1 fruit fly cellular context compared by ENCODE assay signal in the genomic region with DNA sequence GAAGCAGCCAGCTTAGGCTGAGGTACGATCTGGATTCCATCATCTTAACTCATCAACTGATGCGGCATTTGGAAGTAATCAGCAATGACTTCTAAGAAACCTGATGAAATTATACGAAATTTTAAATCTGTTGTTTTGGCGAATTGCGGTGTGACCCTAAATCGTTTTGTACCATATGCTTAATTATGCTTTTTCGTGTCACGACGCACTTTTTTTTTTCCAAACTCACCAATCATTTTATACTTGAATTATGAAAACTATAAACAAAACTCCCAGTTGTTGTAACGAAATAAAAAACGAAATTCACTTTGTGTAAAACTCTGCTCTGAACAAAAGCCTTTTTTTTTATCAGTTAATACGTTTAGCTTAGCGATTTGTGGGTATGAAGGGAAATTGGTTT.
TF ChIP-seq lines count a peak whose summit lies in the region.

A gene (minus strand): TSS at position 155 of the 400 bp plus-strand sequence.

TF ChIP-seq in whole organism, embryonic, 481 proteins besides CTCF, POLR2A, EP300 and RAD21 (continued from another document):
- TF ChIP-seq Scr (GFP tag; IDR thresholded peaks at IDR 0.05; lab: Robert Waterston, UW; ENCODE audit: partially characterized antibody) (peak; percentile 69), Bgb (GFP tag; IDR thresholded peaks at IDR 0.05; lab: Robert Waterston, UW; ENCODE audit: partially characterized antibody) (peak; percentile 47; the same call in 1 of the 2 replicates), gfzf (GFP tag; optimal IDR thresholded peaks at IDR 0.05; lab: Kevin White, UChicago) (peak; percentile 65), ssp (GFP tag; IDR thresholded peaks at IDR 0.05; lab: Robert Waterston, UW) (no peak), Dp (GFP tag; optimal IDR thresholded peaks at IDR 0.05; lab: Kevin White, UChicago) (peak; percentile 41), amos (GFP tag; IDR thresholded peaks at IDR 0.05; lab: Robert Waterston, UW; ENCODE audit: partially characterized antibody) (peak; percentile 51; the same call in 1 of the 2 replicates), HLH4C (GFP tag; IDR thresholded peaks at IDR 0.05; lab: Robert Waterston, UW; ENCODE audit: partially characterized antibody) (peak; percentile 44; the same call in 1 of the 3 replicates)
